Fruit fly (Drosophila melanogaster): ENCODE measurements around the gene Nep4.

- TF ChIP-seq sv (GFP tag; optimal IDR thresholded peaks at IDR 0.05) (no peak), pan (optimal IDR thresholded peaks at IDR 0.05) (no peak), Hnf4 (GFP tag; optimal IDR thresholded peaks at IDR 0.05) (no peak), foxo (GFP tag; optimal IDR thresholded peaks at IDR 0.05) (no peak), br (GFP tag; optimal IDR thresholded peaks at IDR 0.05) (no peak), h (GFP tag; optimal IDR thresholded peaks at IDR 0.05) (peak; percentile 12), fru (GFP tag; optimal IDR thresholded peaks at IDR 0.05) (no peak), psq (GFP tag; optimal IDR thresholded peaks at IDR 0.05) (no peak), usp (GFP tag; optimal IDR thresholded peaks at IDR 0.05) (no peak), rgr (GFP tag; optimal IDR thresholded peaks at IDR 0.05) (no peak), HLH106 (tag; optimal IDR thresholded peaks at IDR 0.05) (peak; percentile 36), Dfd (GFP tag; optimal IDR thresholded peaks at IDR 0.05) (no peak), N (GFP tag; optimal IDR thresholded peaks at IDR 0.05) (no peak), Abd-B (GFP tag; optimal IDR thresholded peaks at IDR 0.05) (no peak)
These were observed 24.8 kb downstream of the Nep4 start, which contains the start of the genes Pi3K92E and Lrrk for dm6 chr3R:20634674-20635594.

Measured in whole organism, wandering third instar larva.